Worm (Caenorhabditis elegans): ENCODE data around the gene lsy-13.
A peak's percentile ranks its signal among the peaks of the same experiment; 100 is the strongest.

The lsy-13 gene

ce11 chrIV:16865487-16865886, 1.8 kb downstream of the lsy-13 start, which contains the start of gene gtsf-1 (continued):
- TF ChIP-seq zfh-2 (GFP tag; conservative IDR thresholded peaks at IDR 0.05) (no peak), B0336.3 (GFP tag; IDR thresholded peaks at IDR 0.05) (peak; percentile 87), attf-6 (GFP tag; IDR thresholded peaks at IDR 0.05) (peak; percentile 91), Y53F4B.3 (GFP tag; IDR thresholded peaks at IDR 0.05) (no peak), T26A5.8 (tag; optimal IDR thresholded peaks at IDR 0.05) (no peak), ekl-4 (GFP tag; IDR thresholded peaks at IDR 0.05) (peak; percentile 82), let-526 (GFP tag; IDR thresholded peaks at IDR 0.05) (0 out of 2 replicates have a peak, but pooled peaks have one; percentile 44), ZK185.1 (tag; optimal IDR thresholded peaks at IDR 0.05; ENCODE audit: poor library complexity, severe bottlenecking) (no peak), lin-40 (tag; optimal IDR thresholded peaks at IDR 0.05) (peak; percentile 66), sea-2 (GFP tag; IDR thresholded peaks at IDR 0.05) (no peak), aptf-2 (GFP tag; conservative IDR thresholded peaks at IDR 0.05) (0 out of 2 replicates have a peak, but pooled peaks have one; percentile 43), hlh-26 (GFP tag; conservative IDR thresholded peaks at IDR 0.05) (no peak), ztf-25 (GFP tag; IDR thresholded peaks at IDR 0.05) (no peak), unc-130 (GFP tag; optimal IDR thresholded peaks at IDR 0.05) (no peak), rpc-1 (optimal IDR thresholded peaks at IDR 0.05) (peak; percentile 32), rpc-1 (tag; optimal IDR thresholded peaks at IDR 0.05) (no peak), K12H6.12 (tag; optimal IDR thresholded peaks at IDR 0.05) (no peak), pbrm-1 (GFP tag; IDR thresholded peaks at IDR 0.05) (peak; percentile 87; the same call in 1 of the 2 replicates), cebp-1 (GFP tag; IDR thresholded peaks at IDR 0.05) (no peak), cebp-1 (tag; optimal IDR thresholded peaks at IDR 0.05) (peak; percentile 83), zim-3 (tag; optimal IDR thresholded peaks at IDR 0.05) (no peak), K11D2.4 (GFP tag; IDR thresholded peaks at IDR 0.05) (peak; percentile 47; the same call in 1 of the 2 replicates), tlf-1 (GFP tag; optimal IDR thresholded peaks at IDR 0.05) (peak; percentile 51), F39B2.1 (GFP tag; IDR thresholded peaks at IDR 0.05) (0 out of 2 replicates have a peak, but pooled peaks have one; percentile 61), Y56A3A.18 (GFP tag; IDR thresholded peaks at IDR 0.05) (no peak), him-1 (tag; optimal IDR thresholded peaks at IDR 0.05) (peak; percentile 66), egl-44 (GFP tag; IDR thresholded peaks at IDR 0.05) (no peak), ama-1 (optimal IDR thresholded peaks at IDR 0.05) (no peak), ama-1 (GFP tag; optimal IDR thresholded peaks at IDR 0.05) (peak in 1 of 2 experiments; percentile 34), ceh-100 (GFP tag; IDR thresholded peaks at IDR 0.05) (peak; percentile 80), xnd-1 (tag; optimal IDR thresholded peaks at IDR 0.05) (no peak), nfyb-1 (GFP tag; IDR thresholded peaks at IDR 0.05) (peak; percentile 83), B0035.1 (tag; optimal IDR thresholded peaks at IDR 0.05) (no peak), hrde-1 (tag; optimal IDR thresholded peaks at IDR 0.05; ENCODE audit: borderline replicate concordance) (peak; percentile 19), C17E4.6 (GFP tag; IDR thresholded peaks at IDR 0.05) (peak; percentile 66; the same call in 1 of the 2 replicates), mel-28 (tag; optimal IDR thresholded peaks at IDR 0.05; ENCODE audit: borderline replicate concordance) (no peak), aptf-3 (GFP tag; IDR thresholded peaks at IDR 0.05) (no peak), ztf-18 (tag; optimal IDR thresholded peaks at IDR 0.05) (peak; percentile 37), tbx-9 (tag; optimal IDR thresholded peaks at IDR 0.05; ENCODE audit: borderline replicate concordance) (no peak), nhr-80 (tag; optimal IDR thresholded peaks at IDR 0.05) (no peak), F33H1.4 (GFP tag; IDR thresholded peaks at IDR 0.05) (peak; percentile 34; the same call in 1 of the 2 replicates), Y67H2A.10 (GFP tag; conservative IDR thresholded peaks at IDR 0.05) (0 out of 2 replicates have a peak, but pooled peaks have one; percentile 13), hsf-1 (GFP tag; IDR thresholded peaks at IDR 0.05) (0 out of 2 replicates have a peak, but pooled peaks have one; percentile 35), hmg-1.2 (GFP tag; IDR thresholded peaks at IDR 0.05) (peak; percentile 67), Y79H2A.3 (GFP tag; conservative IDR thresholded peaks at IDR 0.05) (no peak), C06A6.2 (GFP tag; conservative IDR thresholded peaks at IDR 0.05) (peak; percentile 88), snpc-4 (GFP tag; optimal IDR thresholded peaks at IDR 0.05) (peak; percentile 75), snpc-4 (tag; optimal IDR thresholded peaks at IDR 0.05) (peak; percentile 41 to 94 (median 87)), B0019.2 (GFP tag; conservative IDR thresholded peaks at IDR 0.05) (0 out of 2 replicates have a peak, but pooled peaks have one; percentile 39)
